Fruit fly (Drosophila melanogaster) whole organism, embryonic: Measurements from ENCODE around the gene CG33767.

Experiments used
- BEAF-32 ChIP-seq: fragments of 200-800 bp; sonication (Bioruptor generic); optimal IDR thresholded peaks from 3 replicates; lab custom pipeline; 2017; ENCODE audit warnings: missing biosample characterization, missing genetic modification characterization, mild to moderate bottlenecking, moderate library complexity, missing genetic modification reagents
- CG14050 ChIP-seq: fragments of 200-800 bp; sonication (Bioruptor generic); IDR thresholded peaks from 3 replicates; pipeline ENCODE4 v1.3.6; 2022; ENCODE audit warnings: missing biosample characterization, missing genetic modification characterization
- CG16813 ChIP-seq: fragments of 200-800 bp; sonication (Bioruptor generic); IDR thresholded peaks from 3 replicates; pipeline ENCODE4 v1.3.6; 2022; ENCODE audit warnings: missing biosample characterization, missing genetic modification characterization; ENCODE audit not compliant: partially characterized antibody
- CG4730 ChIP-seq: fragments of 200-800 bp; sonication (Bioruptor generic); IDR thresholded peaks from 2 replicates; pipeline ENCODE4 v1.3.6; 2022; ENCODE audit warnings: missing biosample characterization, missing genetic modification characterization
- CG6854 ChIP-seq: fragments of 200-800 bp; sonication (Bioruptor generic); optimal IDR thresholded peaks from 3 replicates; lab custom pipeline; 2017; ENCODE audit warnings: missing biosample characterization, mild to moderate bottlenecking, missing genetic modification characterization
- Dfd ChIP-seq, 2 experiments: fragments of >200 bp; optimal IDR thresholded peaks; 2 replicates each; lab custom pipeline; 2017; ENCODE audit warnings: missing biosample characterization in 2 of 2, missing genetic modification characterization in 2 of 2
- ERR ChIP-seq: fragments of 200-800 bp; sonication (Bioruptor generic); optimal IDR thresholded peaks from 2 replicates; lab custom pipeline; 2016; ENCODE audit warnings: missing biosample characterization, missing genetic modification characterization
- H2.0 ChIP-seq: fragments of 200-800 bp; sonication (Bioruptor generic); IDR thresholded peaks from 2 replicates; pipeline ENCODE4 v1.3.6; 2022; ENCODE audit warnings: missing biosample characterization, missing genetic modification characterization
- Jarid2 ChIP-seq: fragments of 200-800 bp; sonication (Bioruptor generic); optimal IDR thresholded peaks from 3 replicates; lab custom pipeline; 2017; ENCODE audit warnings: mild to moderate bottlenecking, missing biosample characterization, missing genetic modification reagents, missing genetic modification characterization
- gce ChIP-seq: fragments of 200-800 bp; sonication (Bioruptor generic); IDR thresholded peaks from 3 replicates; pipeline ENCODE4 v1.3.6; 2022; ENCODE audit warnings: missing biosample characterization, missing genetic modification characterization
- stc ChIP-seq: fragments of 200-800 bp; sonication (Bioruptor generic); IDR thresholded peaks from 2 replicates; pipeline ENCODE4 v1.3.6; 2022; ENCODE audit warnings: missing biosample characterization, missing genetic modification characterization

DNA sequence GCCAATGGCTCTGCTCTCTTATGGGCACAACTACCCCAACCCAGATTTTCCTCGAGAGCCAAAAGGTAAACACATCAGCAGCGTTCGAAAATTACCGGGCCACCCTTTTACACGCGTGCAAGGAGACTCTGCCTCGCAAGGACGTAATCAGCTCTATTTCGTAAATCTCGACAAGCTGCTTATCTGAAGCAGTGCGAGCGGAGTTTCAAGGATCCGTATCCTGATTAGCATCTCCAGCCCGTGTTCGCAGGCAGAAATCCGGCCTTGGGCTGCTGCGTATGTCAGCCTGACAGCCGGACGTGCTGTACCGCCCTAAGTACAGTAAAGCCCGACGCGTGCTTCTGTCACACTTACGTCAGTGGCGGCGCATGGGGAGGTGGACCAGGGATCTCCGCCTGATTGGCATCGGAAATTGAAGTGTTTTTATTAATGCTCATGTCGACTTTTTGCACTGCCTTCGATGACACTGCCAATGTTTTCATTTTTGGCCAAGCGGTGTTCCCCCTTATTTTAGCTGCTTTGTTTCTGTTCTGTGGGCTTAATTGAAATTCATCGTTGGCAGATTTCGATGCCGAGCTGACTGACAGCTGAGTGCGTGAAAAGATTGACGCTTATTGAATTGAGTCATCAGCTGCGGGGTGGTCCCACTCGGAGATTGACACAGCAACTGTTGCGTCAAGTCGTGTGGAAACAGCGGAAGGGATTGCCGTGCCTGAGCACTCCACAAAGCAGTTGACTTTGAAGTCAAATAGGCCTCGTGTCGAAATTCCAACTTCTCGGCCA is 40.3 kb upstream of the CG33767 start, which contains the start of gene ND-B14.5AL:
- TF ChIP-seq Jarid2 (GFP tag; lab: Kevin White, UChicago) (no peak), CG14050 (GFP tag; lab: Robert Waterston, UW) (no peak), stc (GFP tag; lab: Robert Waterston, UW) (no peak), gce (no peak), CG4730 (GFP tag; lab: Robert Waterston, UW) (no peak), H2.0 (no peak), BEAF-32 (GFP tag; lab: Kevin White, UChicago) (no peak), Dfd (GFP tag; optimal IDR thresholded peaks at IDR 0.05; lab: Kevin White, UChicago) (no peak), CG6854 (no peak), ERR (GFP tag; lab: Kevin White, UChicago) (no peak), CG16813 (GFP tag; lab: Robert Waterston, UW) (no peak)
